Worm (Caenorhabditis elegans) whole organism, L4/young adult: ENCODE data around the gene popl-5.

Source experiments
- W03F9.2 ChIP-seq: fragments of 150-350 bp; optimal IDR thresholded peaks from 2 replicates; lab custom pipeline; 2014; ENCODE audit warnings: missing biosample characterization, missing genetic modification characterization
- dao-5 ChIP-seq: sonication (generic microtip); optimal IDR thresholded peaks from 2 replicates; lab custom pipeline; 2016; ENCODE audit warnings: missing genotype, missing genetic modification characterization, moderate library complexity, missing compliant biosample characterization
- him-1 ChIP-seq: sonication (generic microtip); optimal IDR thresholded peaks from 2 replicates; lab custom pipeline; 2016; ENCODE audit warnings: missing genotype, missing genetic modification reagents, missing genetic modification characterization, missing compliant biosample characterization

DNA sequence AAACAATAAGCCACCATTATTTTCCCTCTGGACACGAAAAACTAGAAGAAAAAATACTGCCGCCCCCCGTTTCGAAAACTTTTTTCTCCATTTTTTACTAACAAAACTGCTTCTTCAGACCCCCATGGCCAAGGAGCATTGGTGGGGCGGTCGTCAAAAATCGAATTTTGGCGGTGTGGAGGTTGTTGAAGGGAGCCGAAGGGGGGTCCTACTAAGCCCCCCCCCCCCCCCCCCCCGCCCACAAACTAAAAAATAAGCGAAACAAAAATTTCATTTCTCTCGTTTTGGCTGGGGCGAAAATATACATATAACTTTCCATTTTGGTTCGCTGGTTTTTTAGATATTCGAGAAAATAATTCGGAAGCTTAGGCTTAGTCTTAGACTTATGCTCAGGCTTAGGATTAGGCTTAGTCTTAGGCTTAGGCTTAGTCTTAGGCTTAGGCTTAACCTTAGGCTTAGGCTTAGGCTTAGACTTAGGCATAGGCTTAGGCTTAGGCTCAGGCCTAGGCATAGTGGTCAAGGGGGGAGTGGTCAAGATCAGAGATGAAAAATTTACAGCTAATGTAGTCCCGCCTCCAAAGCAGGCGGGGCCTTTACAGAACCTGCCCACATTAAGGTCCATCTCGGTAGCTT lies 12.4 kb downstream of the popl-5 start:
- TF ChIP-seq him-1 (no peak), dao-5 (tag; lab: Kevin White, UChicago) (no peak), W03F9.2 (tag; lab: Kevin White, UChicago) (no peak)
